Worm (Caenorhabditis elegans): ENCODE data around the gene str-66.

- TF ChIP-seq fkh-10 (GFP tag; optimal IDR thresholded peaks at IDR 0.05) (no peak), dve-1 (tag; optimal IDR thresholded peaks at IDR 0.05) (no peak), pha-4 (tag; optimal IDR thresholded peaks at IDR 0.05) (no peak), ref-2 (tag; optimal IDR thresholded peaks at IDR 0.05) (no peak), nhr-11 (tag; optimal IDR thresholded peaks at IDR 0.05) (no peak), hlh-8 (tag; optimal IDR thresholded peaks at IDR 0.05) (no peak), rnt-1 (tag; optimal IDR thresholded peaks at IDR 0.05) (no peak), odd-2 (tag; optimal IDR thresholded peaks at IDR 0.05) (no peak), ceh-45 (GFP tag; IDR thresholded peaks at IDR 0.05) (no peak), hlh-30 (tag; optimal IDR thresholded peaks at IDR 0.05; ENCODE audit: insufficient read depth) (no peak), unc-42 (tag; optimal IDR thresholded peaks at IDR 0.05) (no peak)
These were observed 2.8 kb upstream of the str-66 start for ce11 chrV:3106785-3107184.

All from whole organism, late embryonic.